Fruit fly (Drosophila melanogaster) Kc167 (cell line): ENCODE measurements around the gene Nrg.

Source experiments
- Myc ChIP-seq: fragments of >200 bp; optimal IDR thresholded peaks from 2 replicates; lab custom pipeline; 2017; ENCODE audit warnings: missing external identifiers
- Sin3A ChIP-seq: fragments of >200 bp; optimal IDR thresholded peaks from 2 replicates; lab custom pipeline; 2018; ENCODE audit warnings: missing external identifiers
- h ChIP-seq: fragments of >200 bp; optimal IDR thresholded peaks from 3 replicates; lab custom pipeline; 2018; ENCODE audit warnings: missing external identifiers
- insv ChIP-seq: fragments of >200 bp; optimal IDR thresholded peaks from 3 replicates; lab custom pipeline; 2018; ENCODE audit warnings: missing external identifiers
- psq ChIP-seq: fragments of >200 bp; optimal IDR thresholded peaks from 2 replicates; lab custom pipeline; 2017; ENCODE audit warnings: missing external identifiers
- ttk ChIP-seq: sonication (Bioruptor generic); optimal IDR thresholded peaks from 2 replicates; lab custom pipeline; 2017; ENCODE audit warnings: missing external identifiers

Nrg gene

dm6 chrX:8591685-8592127 is 74.5 kb downstream of the Nrg start, which contains the start of the genes CG12659 and Crag:
Gene CG12659 (minus strand): TSS chrX:8591729.
Gene Crag (plus strand): TSS chrX:8592031.
- TF ChIP-seq h (no peak), Sin3A (lab: Kevin White, UChicago) (no peak), Myc (lab: Kevin White, UChicago) (no peak)

DNA sequence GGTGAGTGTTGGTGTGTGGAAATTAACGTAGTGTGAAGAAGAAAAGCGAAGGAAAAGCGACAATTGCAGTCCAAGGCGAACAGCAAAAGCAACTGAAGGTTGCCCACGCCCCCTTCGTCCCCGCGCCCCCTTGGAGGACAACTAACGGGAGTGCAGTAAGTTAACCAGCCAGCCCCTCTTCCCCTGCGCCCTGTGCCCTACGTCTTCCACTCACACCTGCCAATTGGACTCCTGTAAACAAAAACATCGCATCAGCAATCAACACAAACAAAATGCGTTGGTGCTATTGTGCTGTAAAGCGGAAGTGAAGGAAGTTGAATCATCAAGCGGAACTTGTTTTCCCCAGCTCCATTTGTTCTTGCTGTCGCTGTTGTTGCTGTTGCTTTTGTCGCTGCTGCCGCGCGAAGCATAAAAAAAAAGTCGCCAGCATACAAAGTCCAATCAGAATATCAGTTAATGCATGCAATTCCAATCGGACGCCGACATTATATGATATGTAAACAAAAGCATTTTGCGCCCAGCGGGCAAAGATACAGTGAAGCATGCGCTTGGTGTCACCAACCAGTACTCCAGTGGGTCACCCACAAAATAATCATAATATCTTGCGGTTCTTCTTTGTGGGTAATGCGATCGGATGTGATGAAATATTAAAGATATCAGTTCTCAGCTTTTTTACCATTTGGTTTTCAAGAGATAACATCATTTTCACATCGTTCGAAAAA is 75.4 kb downstream of the Nrg start:
- TF ChIP-seq ttk (lab: Kevin White, UChicago): no peak
- TF ChIP-seq Myc (lab: Kevin White, UChicago): no peak
- TF ChIP-seq Sin3A (lab: Kevin White, UChicago): no peak
- no peak for TF ChIP-seq insv
- TF ChIP-seq psq (lab: Kevin White, UChicago): no peak
- no peak for TF ChIP-seq h

- TF ChIP-seq h (no peak), Myc (lab: Kevin White, UChicago) (no peak), insv (no peak), psq (lab: Kevin White, UChicago) (no peak), Sin3A (lab: Kevin White, UChicago) (no peak), ttk (lab: Kevin White, UChicago) (no peak)
Measured at dm6 chrX:8593159-8593476, 75.9 kb downstream of the Nrg start.

DNA sequence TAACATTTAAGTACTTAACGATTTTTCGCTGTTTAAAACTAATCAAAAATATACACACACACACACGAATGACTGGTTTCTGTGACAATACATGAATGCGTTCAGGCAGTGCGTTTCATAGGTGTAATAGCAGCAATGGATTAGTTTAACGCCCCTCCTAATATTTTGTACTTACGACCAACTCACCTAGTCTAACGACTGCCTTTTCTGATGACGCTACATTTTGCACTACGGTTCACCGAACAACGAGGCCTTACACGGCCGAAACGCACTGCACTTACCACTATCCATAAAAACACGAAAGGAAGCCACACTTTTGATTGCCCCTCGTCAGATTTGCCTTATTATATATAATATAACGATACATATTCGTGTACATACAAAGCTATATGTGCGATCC is 84.0 kb downstream of the Nrg start:
- TF ChIP-seq Sin3A (lab: Kevin White, UChicago): no peak
- TF ChIP-seq insv: no peak
- TF ChIP-seq psq (lab: Kevin White, UChicago): no peak
- TF ChIP-seq Myc (lab: Kevin White, UChicago): no peak
- TF ChIP-seq h: no peak
- TF ChIP-seq ttk (lab: Kevin White, UChicago): no peak
